Worm (Caenorhabditis elegans): ENCODE results near the gene pzf-1.

- TF ChIP-seq aha-1 (tag; optimal IDR thresholded peaks at IDR 0.05), result no peak
- no peak for TF ChIP-seq nhr-47 (tag; optimal IDR thresholded peaks at IDR 0.05)
- no peak for TF ChIP-seq nhr-12 (tag; optimal IDR thresholded peaks at IDR 0.05)
- no peak for TF ChIP-seq skn-1 (tag; optimal IDR thresholded peaks at IDR 0.05)
- TF ChIP-seq ama-1 (optimal IDR thresholded peaks at IDR 0.05), result no peak
- no peak for TF ChIP-seq ceh-82 (tag; optimal IDR thresholded peaks at IDR 0.05)
- TF ChIP-seq snpc-4 (tag; optimal IDR thresholded peaks at IDR 0.05), result no peak
- no peak for TF ChIP-seq efl-1 (optimal IDR thresholded peaks at IDR 0.05)
- TF ChIP-seq efl-1 (GFP tag; optimal IDR thresholded peaks at IDR 0.05 in 1 of 2), result no peak
- no peak for TF ChIP-seq lsy-2 (tag; optimal IDR thresholded peaks at IDR 0.05)
- no peak for TF ChIP-seq fkh-10 (GFP tag; optimal IDR thresholded peaks at IDR 0.05)
- no peak for TF ChIP-seq elt-3 (tag; optimal IDR thresholded peaks at IDR 0.05)
These were observed 14.5 kb downstream of the pzf-1 start, which contains the start of gene F35E8.7 for ce11 chrV:15913714-15914113.
